ENCODE assay signal across 2 worm cellular contexts in genomic region chrIV:11008255-11008654, ce11.
TF ChIP-seq lines count a peak whose summit lies in the region.

No protein-coding gene starts in this region.

TF ChIP-seq in whole organism, L1 larva, 84 proteins besides CTCF, POLR2A, EP300 and RAD21 (continued from another document):
- TF ChIP-seq tbx-2 (tag; optimal IDR thresholded peaks at IDR 0.05; lab: Kevin White, UChicago) (peak; percentile 12), lin-39 (tag; optimal IDR thresholded peaks at IDR 0.05; lab: Kevin White, UChicago) (no peak), sup-37 (GFP tag; optimal IDR thresholded peaks at IDR 0.05; lab: Kevin White, UChicago) (no peak), efl-1 (optimal IDR thresholded peaks at IDR 0.05; lab: Kevin White, UChicago) (peak; percentile 19 to 22), efl-1 (GFP tag; optimal IDR thresholded peaks at IDR 0.05 in 1 of 2; lab: Kevin White, UChicago) (peak in 1 of 2 experiments; percentile 20), nhr-71 (tag; optimal IDR thresholded peaks at IDR 0.05; lab: Kevin White, UChicago) (peak; percentile 41), mep-1 (tag; optimal IDR thresholded peaks at IDR 0.05; lab: Kevin White, UChicago) (no peak), skn-1 (tag; optimal IDR thresholded peaks at IDR 0.05; lab: Kevin White, UChicago) (peak; percentile 41), xbp-1 (tag; optimal IDR thresholded peaks at IDR 0.05; lab: Kevin White, UChicago) (peak; percentile 11), egl-27 (tag; optimal IDR thresholded peaks at IDR 0.05; lab: Kevin White, UChicago) (no peak), fos-1 (tag; optimal IDR thresholded peaks at IDR 0.05; lab: Kevin White, UChicago) (peak; percentile 76), nhr-19 (GFP tag; conservative IDR thresholded peaks at IDR 0.05; lab: Robert Waterston, UW) (no peak), lin-35 (GFP tag; optimal IDR thresholded peaks at IDR 0.05; lab: Kevin White, UChicago) (peak in 1 of 2 experiments; percentile 33), C16A3.4 (tag; optimal IDR thresholded peaks at IDR 0.05; lab: Kevin White, UChicago) (no peak), mef-2 (tag; optimal IDR thresholded peaks at IDR 0.05; lab: Kevin White, UChicago) (no peak)

TF ChIP-seq in whole organism, L2 larva, 48 proteins besides CTCF, POLR2A, EP300 and RAD21 (continued from another document):
- no peak for TF ChIP-seq mbf-1 (tag; optimal IDR thresholded peaks at IDR 0.05; lab: Kevin White, UChicago)
- TF ChIP-seq nhr-21 (tag; optimal IDR thresholded peaks at IDR 0.05; lab: Kevin White, UChicago), result peak; percentile 32
- TF ChIP-seq C34F6.9 (tag; optimal IDR thresholded peaks at IDR 0.05; lab: Kevin White, UChicago), result peak; percentile 2
- peak; percentile 33 for TF ChIP-seq crh-2 (tag; optimal IDR thresholded peaks at IDR 0.05; lab: Kevin White, UChicago)
